Fruit fly (Drosophila melanogaster) whole organism, prepupa: ENCODE measurements around the gene enc.

Experiments used
- CG16779 ChIP-seq: fragments of 200-800 bp; sonication (Bioruptor generic); optimal IDR thresholded peaks from 3 replicates; lab custom pipeline; 2017; ENCODE audit warnings: missing biosample characterization, mild to moderate bottlenecking, missing genetic modification characterization
- CG6808 ChIP-seq: fragments of 200-800 bp; sonication (Bioruptor generic); optimal IDR thresholded peaks from 3 replicates; lab custom pipeline; 2017; ENCODE audit warnings: missing biosample characterization, missing genetic modification characterization, mild to moderate bottlenecking, moderate library complexity, missing genetic modification reagents

The enc gene

dm6 chr3L:3890860-3891259 lies 72.4 kb downstream of the enc start (continued):
- TF ChIP-seq CG6808 = peak; percentile 34
- no peak for TF ChIP-seq CG16779 (tag; lab: Kevin White, UChicago)
